Worm (Caenorhabditis elegans) whole organism, L1 larva: ENCODE measurements around the gene fipr-4.

Experiments used
- aha-1 ChIP-seq: fragments of 150-350 bp; optimal IDR thresholded peaks from 2 replicates; lab custom pipeline; 2014; ENCODE audit warnings: missing biosample characterization, missing genetic modification characterization
- ceh-82 ChIP-seq, 3 experiments: fragments of 150-350 bp in 1 of 3; sonication (generic microtip) in 2 of 3; optimal IDR thresholded peaks; 2 replicates each; lab custom pipeline; 2014 to 2017; ENCODE audit warnings: missing biosample characterization in 3 of 3, missing genetic modification characterization in 3 of 3
- fkh-10 ChIP-seq: sonication (generic microtip); optimal IDR thresholded peaks from 2 replicates; lab custom pipeline; 2017; ENCODE audit warnings: missing biosample characterization, missing genetic modification reagents, missing genetic modification characterization
- lin-39 ChIP-seq: fragments of 150-350 bp; optimal IDR thresholded peaks from 2 replicates; lab custom pipeline; 2014; ENCODE audit warnings: missing biosample characterization, missing genetic modification reagents, missing genetic modification characterization
- nhr-77 ChIP-seq: fragments of 150-350 bp; optimal IDR thresholded peaks from 2 replicates; lab custom pipeline; 2014; ENCODE audit warnings: missing biosample characterization, missing genetic modification characterization
- snpc-4 ChIP-seq: fragments of 150-350 bp; optimal IDR thresholded peaks from 2 replicates; lab custom pipeline; 2014; ENCODE audit warnings: missing biosample characterization, missing genetic modification characterization
- sup-37 ChIP-seq: fragments of 200-800 bp; sonication (Bioruptor generic); optimal IDR thresholded peaks from 2 replicates; lab custom pipeline; 2018; ENCODE audit warnings: mild to moderate bottlenecking, missing genetic modification characterization, missing compliant biosample characterization
- unc-130 ChIP-seq: fragments of 150-350 bp; optimal IDR thresholded peaks from 2 replicates; lab custom pipeline; 2017; ENCODE audit warnings: missing biosample characterization, missing genetic modification characterization, inconsistent platforms

ce11 chrV:10205483-10205882 is 22.8 kb downstream of the fipr-4 start, which contains the start of gene ZK856.16:
- TF ChIP-seq aha-1 (tag; lab: Kevin White, UChicago), result no peak
- TF ChIP-seq snpc-4 (tag; lab: Kevin White, UChicago), result no peak
- TF ChIP-seq sup-37 (GFP tag; lab: Kevin White, UChicago), result no peak
- TF ChIP-seq nhr-77 (tag; lab: Kevin White, UChicago), result no peak
- no peak for TF ChIP-seq fkh-10 (GFP tag; lab: Kevin White, UChicago)
- TF ChIP-seq unc-130 (tag; lab: Kevin White, UChicago), result no peak
- no peak for TF ChIP-seq lin-39 (tag; lab: Kevin White, UChicago)
- no peak for TF ChIP-seq ceh-82 (tag; optimal IDR thresholded peaks at IDR 0.05; lab: Kevin White, UChicago)
